Fruit fly (Drosophila melanogaster): ENCODE results near the gene GstO1.

Gene GstO1

DNA sequence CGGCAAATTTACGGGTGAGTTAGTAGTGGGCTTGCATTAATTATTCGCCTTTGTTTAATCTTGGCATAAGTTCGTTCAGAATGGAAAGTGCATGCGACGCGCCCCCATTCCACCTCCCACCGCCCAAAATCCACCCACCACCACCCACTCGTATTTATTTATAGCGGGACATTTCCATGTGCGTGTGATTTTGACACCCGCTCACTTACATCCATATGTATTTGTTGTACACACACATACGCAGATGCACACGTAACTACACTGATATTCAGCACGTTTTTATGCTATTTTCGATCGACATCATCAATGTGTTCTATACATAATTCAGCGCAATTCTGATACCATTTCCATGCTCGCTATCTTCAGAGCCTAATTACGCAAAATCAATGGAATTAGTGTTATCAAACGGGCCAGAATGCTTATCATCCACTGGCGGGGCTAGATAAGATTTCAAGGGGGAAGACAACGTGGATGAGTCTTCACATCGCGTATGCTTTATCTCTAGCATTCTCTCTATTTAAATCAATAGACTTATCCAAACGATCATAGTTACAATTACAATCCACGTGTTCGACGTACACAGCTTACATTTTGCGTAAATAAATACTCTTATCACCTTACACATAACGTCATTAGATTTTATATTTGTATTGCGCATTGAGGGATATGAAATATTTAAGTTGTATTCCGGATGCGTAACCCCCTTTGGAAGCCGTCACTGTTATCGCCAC is 1.2 kb upstream of the GstO1 start (continued):
- TF ChIP-seq CG11762 (GFP tag; optimal IDR thresholded peaks at IDR 0.05; ENCODE audit: insufficient read depth) (no peak), CG16779 (tag; optimal IDR thresholded peaks at IDR 0.05) (no peak), Gug (GFP tag; IDR thresholded peaks at IDR 0.05) (no peak), Eip78C (GFP tag) (peak; percentile 52), Lpt (GFP tag; optimal IDR thresholded peaks at IDR 0.05) (no peak), Sox102F (GFP tag; optimal IDR thresholded peaks at IDR 0.05) (peak; percentile 9), Hr4 (GFP tag; optimal IDR thresholded peaks at IDR 0.05) (peak; percentile 14), CG32006 (GFP tag; optimal IDR thresholded peaks at IDR 0.05) (peak; percentile 40), CG11294 (GFP tag; IDR thresholded peaks at IDR 0.05) (no peak), topi (GFP tag; optimal IDR thresholded peaks at IDR 0.05) (peak; percentile 2), svp (GFP tag) (peak; percentile 81), Ets96B (tag; optimal IDR thresholded peaks at IDR 0.05) (no peak)

dm6 chr3L:8523257-8523656 is 1.4 kb downstream of the GstO1 start, which contains the start of gene GstO2:
TSS of gene GstO2 (minus strand) at chr3L:8523501.
- TF ChIP-seq Ets96B (tag; optimal IDR thresholded peaks at IDR 0.05) (no peak), CG6792 (GFP tag; optimal IDR thresholded peaks at IDR 0.05) (no peak), CG1621 (tag; optimal IDR thresholded peaks at IDR 0.05) (peak; percentile 89), CG7368 (GFP tag; optimal IDR thresholded peaks at IDR 0.05) (no peak), CG9139 (GFP tag; optimal IDR thresholded peaks at IDR 0.05) (no peak), esn (GFP tag; optimal IDR thresholded peaks at IDR 0.05) (peak; percentile 0), Hr4 (GFP tag; optimal IDR thresholded peaks at IDR 0.05) (no peak), CG6163 (GFP tag; IDR thresholded peaks at IDR 0.05) (no peak)

DNA sequence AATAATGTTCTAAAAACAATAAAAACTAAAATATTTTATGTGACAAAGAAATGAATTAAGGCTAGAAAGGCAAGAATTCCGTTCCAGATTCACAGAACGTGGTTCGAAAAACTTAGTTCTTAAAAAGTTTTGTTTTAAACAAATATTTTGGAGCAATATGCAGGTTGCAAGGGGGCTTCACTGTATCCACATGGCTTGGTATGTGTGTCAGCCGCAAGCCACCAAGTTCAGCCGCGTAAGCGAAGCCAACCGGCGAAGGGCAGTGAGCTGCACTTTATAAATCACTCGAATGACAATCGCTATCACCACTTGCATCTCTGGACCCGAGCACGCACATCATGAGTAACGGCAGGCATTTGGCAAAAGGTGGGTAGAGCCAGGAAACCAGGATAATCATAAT is 4.4 kb downstream of the GstO1 start, which contains the start of gene se:
TSS of gene se (plus strand) at position 301 of the 400 bp plus-strand sequence.
- TF ChIP-seq CG10631 (GFP tag; optimal IDR thresholded peaks at IDR 0.05) (no peak), dsx (GFP tag; optimal IDR thresholded peaks at IDR 0.05; ENCODE audit: poor library complexity, severe bottlenecking) (no peak), CG9139 (GFP tag; optimal IDR thresholded peaks at IDR 0.05) (no peak), CG6163 (GFP tag; IDR thresholded peaks at IDR 0.05) (no peak), Sox14 (GFP tag; optimal IDR thresholded peaks at IDR 0.05) (no peak), ss (GFP tag; optimal IDR thresholded peaks at IDR 0.05) (no peak), CG7368 (GFP tag; optimal IDR thresholded peaks at IDR 0.05) (no peak), Hr39 (GFP tag; optimal IDR thresholded peaks at IDR 0.05) (no peak), CG6276 (GFP tag; optimal IDR thresholded peaks at IDR 0.05) (no peak), CG15336 (GFP tag; IDR thresholded peaks at IDR 0.05) (no peak), Blimp-1 (GFP tag; optimal IDR thresholded peaks at IDR 0.05) (no peak), Smox (GFP tag; optimal IDR thresholded peaks at IDR 0.05) (no peak), esn (GFP tag; optimal IDR thresholded peaks at IDR 0.05) (no peak)

dm6 chr3L:8519232-8519631 is 5.4 kb downstream of the GstO1 start:
- no peak for TF ChIP-seq Hr4 (GFP tag; optimal IDR thresholded peaks at IDR 0.05)
- peak; percentile 31 for TF ChIP-seq Eip78C (GFP tag)
- TF ChIP-seq achi (GFP tag; optimal IDR thresholded peaks at IDR 0.05) = no peak
- TF ChIP-seq OdsH (GFP tag; optimal IDR thresholded peaks at IDR 0.05) = no peak
- peak; percentile 70 for TF ChIP-seq fkh (GFP tag; optimal IDR thresholded peaks at IDR 0.05)
- TF ChIP-seq ss (GFP tag; optimal IDR thresholded peaks at IDR 0.05) = no peak
- TF ChIP-seq esn (GFP tag; optimal IDR thresholded peaks at IDR 0.05) = peak; percentile 20
- no peak for TF ChIP-seq Ets96B (tag; optimal IDR thresholded peaks at IDR 0.05)

- TF ChIP-seq Sox14 (GFP tag; optimal IDR thresholded peaks at IDR 0.05) (no peak), CG32006 (GFP tag; optimal IDR thresholded peaks at IDR 0.05) (no peak), Gug (GFP tag; IDR thresholded peaks at IDR 0.05) (no peak), CG34406 (GFP tag; optimal IDR thresholded peaks at IDR 0.05) (peak; percentile 6), topi (GFP tag; optimal IDR thresholded peaks at IDR 0.05) (no peak), cyc (GFP tag; optimal IDR thresholded peaks at IDR 0.05) (no peak), Sox15 (GFP tag; optimal IDR thresholded peaks at IDR 0.05) (no peak), Ets21C (GFP tag; optimal IDR thresholded peaks at IDR 0.05) (no peak), fkh (GFP tag; optimal IDR thresholded peaks at IDR 0.05) (no peak), CG6276 (GFP tag; optimal IDR thresholded peaks at IDR 0.05) (no peak), salr (GFP tag; optimal IDR thresholded peaks at IDR 0.05) (no peak), CG10669 (GFP tag; optimal IDR thresholded peaks at IDR 0.05) (no peak), CG8119 (GFP tag; IDR thresholded peaks at IDR 0.05) (peak; percentile 73), CG11902 (GFP tag; optimal IDR thresholded peaks at IDR 0.05) (no peak), eg (GFP tag; IDR thresholded peaks at IDR 0.05) (peak; percentile 39; the same call in 1 of the 3 replicates), CG10631 (GFP tag; optimal IDR thresholded peaks at IDR 0.05) (no peak), Hr38 (GFP tag; optimal IDR thresholded peaks at IDR 0.05) (no peak), Hr4 (GFP tag; optimal IDR thresholded peaks at IDR 0.05) (no peak), CG3032 (tag; optimal IDR thresholded peaks at IDR 0.05) (no peak)
Observed at dm6 chr3L:8518516-8519087, 6.1 kb downstream of the GstO1 start, which contains the start of gene GstO3. TSS of gene GstO3 (plus strand) at chr3L:8518885.

Measured in whole organism, prepupa.